Worm (Caenorhabditis elegans) whole organism, late embryonic: Measurements from ENCODE around the gene sre-15.
A peak's percentile ranks its signal among the peaks of the same experiment; 100 is the strongest.

Source experiments
- C08G9.2 ChIP-seq: sonication (generic microtip); optimal IDR thresholded peaks from 2 replicates; lab custom pipeline; 2016; ENCODE audit warnings: mild to moderate bottlenecking, missing genetic modification characterization, moderate library complexity, missing compliant biosample characterization
- F13H6.1 ChIP-seq: sonication (generic microtip); optimal IDR thresholded peaks from 2 replicates; lab custom pipeline; 2016; ENCODE audit warnings: missing genetic modification characterization, missing compliant biosample characterization
- T23F11.4 ChIP-seq: fragments of 200-800 bp; sonication (Bioruptor generic); optimal IDR thresholded peaks from 2 replicates; lab custom pipeline; 2018; ENCODE audit warnings: mild to moderate bottlenecking, missing genetic modification characterization, missing compliant biosample characterization
- ahr-1 ChIP-seq: sonication (generic microtip); optimal IDR thresholded peaks from 2 replicates; lab custom pipeline; 2016; ENCODE audit warnings: missing genetic modification characterization, missing compliant biosample characterization
- ceh-14 ChIP-seq: sonication (generic microtip); optimal IDR thresholded peaks from 2 replicates; lab custom pipeline; 2016; ENCODE audit warnings: missing genotype, missing genetic modification characterization, missing compliant biosample characterization
- ceh-18 ChIP-seq: sonication (generic microtip); optimal IDR thresholded peaks from 2 replicates; lab custom pipeline; 2016; ENCODE audit warnings: missing genetic modification characterization, missing compliant biosample characterization
- ceh-24 ChIP-seq: sonication (generic microtip); optimal IDR thresholded peaks from 2 replicates; lab custom pipeline; 2016; ENCODE audit warnings: mild to moderate bottlenecking, missing genetic modification characterization, missing compliant biosample characterization
- ceh-31 ChIP-seq: sonication (generic microtip); optimal IDR thresholded peaks from 2 replicates; lab custom pipeline; 2016; ENCODE audit warnings: missing genetic modification characterization, missing compliant biosample characterization
- ceh-6 ChIP-seq: fragments of 200-800 bp; sonication (Bioruptor generic); optimal IDR thresholded peaks from 2 replicates; lab custom pipeline; 2018; ENCODE audit warnings: mild to moderate bottlenecking, missing genetic modification characterization, missing compliant biosample characterization
- ceh-9 ChIP-seq: sonication (generic microtip); optimal IDR thresholded peaks from 2 replicates; lab custom pipeline; 2016; ENCODE audit warnings: mild to moderate bottlenecking, missing genetic modification characterization, inconsistent platforms, missing compliant biosample characterization
- dmd-4 ChIP-seq: sonication (generic microtip); optimal IDR thresholded peaks from 2 replicates; lab custom pipeline; 2016; ENCODE audit warnings: borderline replicate concordance, missing genetic modification characterization, missing compliant biosample characterization
- dve-1 ChIP-seq: sonication (generic microtip); optimal IDR thresholded peaks from 2 replicates; lab custom pipeline; 2017; ENCODE audit warnings: antibody characterized with exemption, mild to moderate bottlenecking, missing genetic modification characterization, missing compliant biosample characterization
- elt-2 ChIP-seq: sonication (generic microtip); optimal IDR thresholded peaks from 2 replicates; lab custom pipeline; 2016; ENCODE audit warnings: missing genetic modification reagents, missing genetic modification characterization, missing compliant biosample characterization
- ets-4 ChIP-seq: sonication (generic microtip); optimal IDR thresholded peaks from 2 replicates; lab custom pipeline; 2016; ENCODE audit warnings: missing genetic modification characterization, missing compliant biosample characterization
- eyg-1 ChIP-seq: sonication (generic microtip); optimal IDR thresholded peaks from 2 replicates; lab custom pipeline; 2016; ENCODE audit warnings: missing genotype, missing genetic modification characterization, missing compliant biosample characterization
- fkh-10 ChIP-seq: fragments of 150-350 bp; optimal IDR thresholded peaks from 2 replicates; lab custom pipeline; 2014; ENCODE audit warnings: missing biosample characterization, missing genetic modification reagents, missing genetic modification characterization
- hlh-13 ChIP-seq: fragments of 200-800 bp; sonication (Bioruptor generic); optimal IDR thresholded peaks from 2 replicates; lab custom pipeline; 2018; ENCODE audit warnings: mild to moderate bottlenecking, missing genetic modification characterization, missing compliant biosample characterization
- hlh-15 ChIP-seq: sonication (generic microtip); optimal IDR thresholded peaks from 2 replicates; lab custom pipeline; 2016; ENCODE audit warnings: missing genetic modification characterization, missing compliant biosample characterization
- hlh-30 ChIP-seq: sonication (generic microtip); optimal IDR thresholded peaks from 2 replicates; lab custom pipeline; 2017; ENCODE audit warnings: antibody characterized with exemption, missing genetic modification characterization, missing compliant biosample characterization; ENCODE audit not compliant: insufficient read depth
- hlh-8 ChIP-seq: sonication (generic microtip); optimal IDR thresholded peaks from 2 replicates; lab custom pipeline; 2016; ENCODE audit warnings: missing genotype, missing genetic modification characterization, missing compliant biosample characterization
- madf-2 ChIP-seq: sonication (generic microtip); optimal IDR thresholded peaks from 2 replicates; lab custom pipeline; 2017; ENCODE audit warnings: missing genetic modification characterization, missing compliant biosample characterization
- npax-4 ChIP-seq: sonication (generic microtip); optimal IDR thresholded peaks from 2 replicates; lab custom pipeline; 2016; ENCODE audit warnings: missing genetic modification characterization, missing compliant biosample characterization
- odd-2 ChIP-seq: sonication (generic microtip); optimal IDR thresholded peaks from 2 replicates; lab custom pipeline; 2017; ENCODE audit warnings: antibody characterized with exemption, mild to moderate bottlenecking, missing genetic modification characterization, missing compliant biosample characterization
- pat-9 ChIP-seq: fragments of 200-800 bp; sonication (Bioruptor generic); optimal IDR thresholded peaks from 2 replicates; lab custom pipeline; 2018; ENCODE audit warnings: mild to moderate bottlenecking, missing genetic modification characterization, moderate library complexity, missing compliant biosample characterization
- pha-4 ChIP-seq: fragments of 150-350 bp; optimal IDR thresholded peaks from 2 replicates; lab custom pipeline; 2018; ENCODE audit warnings: missing biosample characterization, missing genetic modification reagents, missing genetic modification characterization
- pqm-1 ChIP-seq: sonication (generic microtip); optimal IDR thresholded peaks from 2 replicates; lab custom pipeline; 2016; ENCODE audit warnings: missing genetic modification characterization, missing compliant biosample characterization
- pros-1 ChIP-seq: fragments of 150-350 bp; optimal IDR thresholded peaks from 2 replicates; lab custom pipeline; 2014; ENCODE audit warnings: missing biosample characterization, missing genetic modification reagents, missing genetic modification characterization
- ref-2 ChIP-seq: sonication (generic microtip); optimal IDR thresholded peaks from 2 replicates; lab custom pipeline; 2016; ENCODE audit warnings: missing genetic modification characterization, missing compliant biosample characterization
- sox-2 ChIP-seq: fragments of 200-800 bp; sonication (Bioruptor generic); IDR thresholded peaks from 2 replicates; pipeline ENCODE4 v1.3.6; 2022; ENCODE audit warnings: missing genetic modification reagents, missing genetic modification characterization, missing compliant biosample characterization
- tbx-2 ChIP-seq: sonication (generic microtip); optimal IDR thresholded peaks from 2 replicates; lab custom pipeline; 2016; ENCODE audit warnings: missing genetic modification characterization, missing compliant biosample characterization
- tbx-7 ChIP-seq: sonication (generic microtip); optimal IDR thresholded peaks from 2 replicates; lab custom pipeline; 2016; ENCODE audit warnings: missing genotype, missing genetic modification characterization, missing compliant biosample characterization
- unc-3 ChIP-seq, 2 experiments: fragments of 200-800 bp in 1 of 2; sonication (Bioruptor generic) in 1 of 2; sonication (generic microtip) in 1 of 2; conservative IDR thresholded peaks in 1 of 2; optimal IDR thresholded peaks in 1 of 2; 2 replicates each; pipeline versions ENCODE4 v1.3.6 to Lab custom; 2016 to 2022; ENCODE audit warnings: missing compliant biosample characterization in 2 of 2, missing genetic modification characterization in 2 of 2, missing genetic modification reagents in 1 of 2
- unc-86 ChIP-seq: sonication (generic microtip); optimal IDR thresholded peaks from 2 replicates; lab custom pipeline; 2016; ENCODE audit warnings: missing genetic modification characterization, missing compliant biosample characterization

sre-15 gene

DNA sequence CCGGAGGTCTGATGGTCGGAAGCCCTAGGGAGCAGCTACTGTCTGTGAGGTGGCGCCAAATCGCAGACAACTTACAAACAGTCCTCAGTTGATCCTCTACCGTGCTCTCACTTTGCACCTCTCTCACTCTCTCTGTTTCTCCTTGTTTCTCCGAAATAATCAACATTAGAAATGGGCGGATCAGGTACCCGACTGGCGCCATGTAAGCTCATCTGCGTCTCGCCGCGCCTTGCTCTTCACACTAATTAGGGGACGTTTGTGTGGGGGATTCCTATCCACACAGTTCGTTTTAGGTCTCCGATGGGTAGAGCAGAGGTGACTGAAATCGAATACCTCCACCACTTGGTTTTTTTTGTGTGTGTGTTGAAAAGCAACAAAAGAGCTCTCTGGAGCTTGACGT is 42.6 kb downstream of the sre-15 start:
- TF ChIP-seq tbx-7 (tag; lab: Kevin White, UChicago) (no peak), hlh-13 (GFP tag; lab: Kevin White, UChicago) (no peak), eyg-1 (no peak), ceh-14 (tag; lab: Kevin White, UChicago) (no peak), pat-9 (tag; lab: Kevin White, UChicago) (no peak), unc-3 (GFP tag; conservative IDR thresholded peaks at IDR 0.05; lab: Robert Waterston, UW) (no peak), unc-3 (tag; optimal IDR thresholded peaks at IDR 0.05; lab: Kevin White, UChicago) (no peak), ceh-24 (tag; lab: Kevin White, UChicago) (no peak), ceh-18 (tag; lab: Kevin White, UChicago) (no peak), C08G9.2 (tag; lab: Kevin White, UChicago) (no peak), tbx-2 (no peak), ceh-31 (tag; lab: Kevin White, UChicago) (no peak), hlh-8 (no peak)

DNA sequence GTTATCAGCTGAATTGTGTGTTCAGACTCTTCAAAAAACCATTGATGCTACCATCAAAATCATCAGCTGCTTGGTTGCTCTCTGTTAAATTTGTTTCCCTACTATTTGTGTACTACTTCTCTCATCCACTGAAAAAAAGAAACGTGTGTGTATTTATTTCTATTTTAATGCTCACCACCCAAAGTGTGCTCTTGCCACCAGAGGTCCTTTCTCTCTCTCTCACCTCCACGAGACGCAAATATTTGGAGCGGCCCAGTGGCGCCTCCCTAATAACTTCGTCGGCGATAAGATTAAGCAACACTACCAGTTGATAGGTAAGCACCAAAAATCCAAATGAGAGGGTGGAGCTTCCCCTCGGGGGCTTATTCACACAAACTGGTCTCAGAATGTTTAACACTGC is 43.8 kb downstream of the sre-15 start:
- TF ChIP-seq ets-4 (tag; lab: Kevin White, UChicago) (no peak), C08G9.2 (tag; lab: Kevin White, UChicago) (peak; percentile 6)

DNA sequence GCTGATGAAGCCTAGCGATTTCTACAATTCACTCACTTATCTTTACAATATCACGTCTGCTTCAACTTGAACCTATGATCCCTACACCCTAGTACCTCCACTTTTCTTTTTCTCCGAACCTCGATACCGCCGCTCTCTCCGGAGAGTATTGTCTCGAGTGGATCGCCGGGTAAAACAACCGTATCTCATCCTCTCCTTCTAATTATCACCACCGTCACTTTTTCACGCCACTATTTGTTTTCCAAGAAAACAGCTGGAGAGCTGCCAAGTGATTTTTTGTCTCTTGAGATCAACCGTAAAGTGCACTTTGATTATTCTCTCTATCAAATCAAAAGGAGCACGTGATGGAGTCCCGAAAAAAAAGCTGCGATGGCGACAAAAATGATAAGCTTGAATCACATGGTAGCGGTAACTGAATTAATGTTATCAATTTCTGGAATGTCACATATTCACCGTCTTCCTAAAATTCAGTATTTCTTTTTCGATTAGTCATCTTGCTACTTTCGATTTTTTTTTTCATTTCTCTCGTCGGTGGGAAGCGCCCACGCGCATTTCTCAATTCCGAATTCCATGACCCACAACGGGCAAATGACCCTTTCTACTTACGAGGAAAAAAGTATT is 45.0 kb downstream of the sre-15 start:
- TF ChIP-seq unc-3 (GFP tag; conservative IDR thresholded peaks at IDR 0.05; lab: Robert Waterston, UW), result no peak
- no peak for TF ChIP-seq unc-3 (tag; optimal IDR thresholded peaks at IDR 0.05; lab: Kevin White, UChicago)
- TF ChIP-seq ceh-6 (GFP tag; lab: Kevin White, UChicago), result no peak
- no peak for TF ChIP-seq ref-2
- TF ChIP-seq ceh-9 (tag; lab: Kevin White, UChicago), result no peak

DNA sequence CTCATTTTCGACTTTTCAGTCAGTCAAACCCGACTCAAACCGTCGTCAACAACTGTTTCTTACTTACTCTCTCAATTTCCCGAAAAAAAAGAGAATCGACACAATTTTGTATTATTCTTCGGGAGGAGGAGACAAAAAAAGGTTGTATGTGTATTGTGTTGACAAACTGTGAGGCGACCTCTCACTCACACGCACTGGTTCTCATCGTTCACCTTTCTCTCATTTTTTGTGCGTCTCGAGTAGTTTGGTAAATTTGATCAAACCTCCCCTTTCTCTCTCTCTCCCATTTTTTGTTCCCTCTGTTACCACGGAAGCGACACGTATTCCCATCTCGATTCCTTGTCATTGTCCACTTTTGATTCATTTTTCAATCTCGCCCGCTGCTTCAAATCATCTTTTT is 45.8 kb downstream of the sre-15 start:
- TF ChIP-seq T23F11.4 (GFP tag; lab: Kevin White, UChicago) (no peak), pqm-1 (no peak), dve-1 (tag; lab: Kevin White, UChicago) (no peak), madf-2 (no peak), eyg-1 (no peak)

DNA sequence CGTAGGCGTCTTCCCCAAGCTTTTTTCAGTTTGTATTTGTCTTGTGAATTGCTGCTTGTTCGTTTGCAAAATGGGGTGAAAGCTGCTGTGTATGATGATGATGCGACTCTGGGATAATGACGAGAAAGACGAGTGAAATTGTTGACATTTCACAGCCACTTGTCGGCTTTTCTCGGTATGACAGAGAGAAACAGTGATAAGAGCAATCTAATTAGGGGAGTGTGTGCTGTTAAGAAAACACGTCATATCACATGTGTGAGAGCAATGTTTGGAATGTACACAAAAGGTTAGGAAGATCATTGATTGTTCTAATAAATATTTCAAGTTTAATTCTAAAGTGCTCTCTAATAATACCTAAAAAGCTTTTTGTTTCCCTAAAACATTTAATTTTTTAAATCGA is 46.9 kb downstream of the sre-15 start:
- TF ChIP-seq elt-2 (tag; lab: Kevin White, UChicago), result peak; percentile 76
- TF ChIP-seq sox-2, result no peak
- no peak for TF ChIP-seq pha-4 (tag; lab: Kevin White, UChicago)
- no peak for TF ChIP-seq hlh-8

DNA sequence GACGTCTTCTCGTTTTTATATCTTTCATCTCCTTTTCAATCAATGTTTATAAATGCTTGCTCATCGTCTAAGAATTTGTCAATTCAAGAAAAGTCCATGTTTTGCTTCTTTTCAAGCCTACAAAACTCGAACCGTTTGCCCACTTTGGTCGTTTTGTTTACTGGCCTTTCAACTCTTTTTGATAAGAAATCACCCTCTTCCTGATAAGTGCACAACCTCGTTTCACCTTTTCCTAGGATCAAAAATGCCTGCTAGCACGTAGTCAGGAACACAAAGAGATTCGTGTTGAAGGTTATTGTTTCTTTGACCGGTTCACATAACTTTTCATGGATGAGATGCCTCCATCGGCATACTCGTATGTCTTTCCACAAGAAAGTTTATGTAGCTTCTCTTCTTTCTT is 48.0 kb downstream of the sre-15 start:
- TF ChIP-seq pros-1 (tag; lab: Kevin White, UChicago) (no peak), fkh-10 (no peak), elt-2 (tag; lab: Kevin White, UChicago) (peak; percentile 36)
- TF ChIP-seq, all 69 proteins: peak for 1

DNA sequence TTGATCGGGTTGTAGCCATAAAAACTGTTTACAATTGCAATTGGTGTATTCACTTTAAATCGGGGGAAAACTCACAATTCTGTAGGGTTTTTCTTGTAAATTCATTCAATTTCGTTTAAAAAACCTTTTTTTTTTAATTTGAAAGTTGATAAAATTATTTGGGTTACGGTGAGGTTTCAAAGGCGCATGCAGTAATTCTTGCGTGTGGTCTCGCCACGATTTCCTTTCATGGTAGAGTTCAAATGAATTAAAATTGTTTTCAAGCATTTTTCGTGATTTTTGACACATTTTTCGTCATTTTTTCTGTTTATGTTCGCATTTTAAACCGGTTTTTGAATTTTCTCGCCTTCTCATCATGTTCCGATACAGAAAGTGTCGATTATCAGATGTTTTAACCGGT is 49.9 kb downstream of the sre-15 start:
- no peak for TF ChIP-seq fkh-10
- TF ChIP-seq hlh-30 (tag; lab: Kevin White, UChicago), result no peak
- no peak for TF ChIP-seq hlh-15 (tag; lab: Kevin White, UChicago)
- no peak for TF ChIP-seq F13H6.1 (tag; lab: Kevin White, UChicago)
- TF ChIP-seq ceh-18 (tag; lab: Kevin White, UChicago), result no peak
- TF ChIP-seq ceh-24 (tag; lab: Kevin White, UChicago), result no peak
- no peak for TF ChIP-seq elt-2 (tag; lab: Kevin White, UChicago)
- TF ChIP-seq dmd-4, result no peak
- TF ChIP-seq npax-4, result no peak
- no peak for TF ChIP-seq unc-86 (tag; lab: Kevin White, UChicago)
- TF ChIP-seq ahr-1 (tag; lab: Kevin White, UChicago), result no peak
- TF ChIP-seq odd-2 (tag; lab: Kevin White, UChicago), result no peak
- TF ChIP-seq tbx-7 (tag; lab: Kevin White, UChicago), result no peak
